Worm (Caenorhabditis elegans): ENCODE results near the gene rbm-25.

DNA sequence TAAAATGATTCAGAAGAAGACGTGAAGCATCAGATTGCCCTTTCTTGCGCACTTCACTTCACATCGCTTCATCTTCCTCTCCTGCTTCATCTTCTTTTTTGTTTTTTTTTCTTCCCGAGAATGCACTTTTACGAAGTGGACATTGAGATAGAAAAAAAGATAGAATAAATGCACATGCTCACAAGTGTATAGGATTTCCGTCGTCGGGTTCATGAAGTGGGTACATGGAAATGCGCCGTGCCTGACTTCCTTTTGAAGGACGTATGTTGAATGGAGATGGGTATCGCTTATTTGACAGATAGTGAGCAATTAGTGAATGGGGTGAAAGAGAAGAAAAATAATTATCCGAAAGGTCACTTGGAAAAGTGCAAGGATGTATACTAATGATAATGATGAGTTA, 32.1 kb downstream of the rbm-25 start:
- TF ChIP-seq hmbx-1 (tag; optimal IDR thresholded peaks at IDR 0.05) (no peak), sea-1 (GFP tag; conservative IDR thresholded peaks at IDR 0.05) (no peak), ama-1 (optimal IDR thresholded peaks at IDR 0.05) (no peak), ceh-13 (GFP tag; optimal IDR thresholded peaks at IDR 0.05) (no peak), B0310.2 (tag; optimal IDR thresholded peaks at IDR 0.05) (no peak), tra-4 (tag; optimal IDR thresholded peaks at IDR 0.05) (no peak), pes-1 (GFP tag; IDR thresholded peaks at IDR 0.05) (no peak), tbx-37 (GFP tag; conservative IDR thresholded peaks at IDR 0.05) (no peak), ets-7 (tag; optimal IDR thresholded peaks at IDR 0.05) (no peak), flt-1 (GFP tag; IDR thresholded peaks at IDR 0.05) (no peak), scrt-1 (GFP tag; IDR thresholded peaks at IDR 0.05) (no peak)

Data from whole organism, early embryonic.